Fruit fly (Drosophila melanogaster): ENCODE measurements around the gene Creld.

DNA sequence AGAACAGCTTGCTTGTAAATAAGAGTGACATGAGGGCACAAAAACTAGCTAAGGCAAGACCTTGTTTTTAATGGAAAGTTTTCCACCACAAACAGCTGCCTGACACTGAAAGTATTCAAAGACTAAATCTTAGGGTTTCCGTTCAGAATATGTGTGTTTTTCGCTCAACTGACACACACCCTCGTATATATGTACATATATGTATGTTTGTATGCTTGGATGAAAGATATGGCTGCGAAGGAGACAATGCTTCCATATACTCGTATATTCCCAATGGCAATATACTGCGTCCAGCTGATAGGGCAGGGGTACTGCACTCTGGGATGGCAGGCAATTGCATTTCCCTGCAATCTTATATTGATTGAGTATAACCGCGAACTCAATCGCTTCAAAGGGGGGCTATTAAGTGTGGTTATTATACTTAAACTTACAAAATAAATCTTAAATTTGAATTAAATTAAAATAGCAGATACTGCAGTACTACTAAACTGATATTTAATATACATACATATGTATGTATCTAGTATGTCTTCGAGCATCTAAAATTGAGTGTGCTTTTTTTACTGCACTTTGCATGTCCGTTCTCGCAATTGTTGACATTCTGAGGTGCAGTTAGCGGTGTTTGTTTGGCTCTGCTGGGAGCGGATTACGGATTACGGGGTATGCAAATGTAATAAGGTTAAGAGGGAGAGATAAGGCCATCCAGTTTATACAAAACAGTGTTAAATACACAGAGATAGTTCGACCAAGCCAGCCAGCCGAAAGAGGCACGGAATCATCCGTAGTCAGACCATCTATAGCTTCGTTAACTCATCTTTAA is 32.6 kb downstream of the Creld start:
- no peak for TF ChIP-seq usp (GFP tag; optimal IDR thresholded peaks at IDR 0.05)
- no peak for TF ChIP-seq pan (optimal IDR thresholded peaks at IDR 0.05)
- TF ChIP-seq CG8478 (optimal IDR thresholded peaks at IDR 0.05), result no peak
- TF ChIP-seq Dll (optimal IDR thresholded peaks at IDR 0.05), result no peak

Measured in whole organism.